Fruit fly (Drosophila melanogaster): ENCODE measurements around the gene tos.

Gene tos

DNA sequence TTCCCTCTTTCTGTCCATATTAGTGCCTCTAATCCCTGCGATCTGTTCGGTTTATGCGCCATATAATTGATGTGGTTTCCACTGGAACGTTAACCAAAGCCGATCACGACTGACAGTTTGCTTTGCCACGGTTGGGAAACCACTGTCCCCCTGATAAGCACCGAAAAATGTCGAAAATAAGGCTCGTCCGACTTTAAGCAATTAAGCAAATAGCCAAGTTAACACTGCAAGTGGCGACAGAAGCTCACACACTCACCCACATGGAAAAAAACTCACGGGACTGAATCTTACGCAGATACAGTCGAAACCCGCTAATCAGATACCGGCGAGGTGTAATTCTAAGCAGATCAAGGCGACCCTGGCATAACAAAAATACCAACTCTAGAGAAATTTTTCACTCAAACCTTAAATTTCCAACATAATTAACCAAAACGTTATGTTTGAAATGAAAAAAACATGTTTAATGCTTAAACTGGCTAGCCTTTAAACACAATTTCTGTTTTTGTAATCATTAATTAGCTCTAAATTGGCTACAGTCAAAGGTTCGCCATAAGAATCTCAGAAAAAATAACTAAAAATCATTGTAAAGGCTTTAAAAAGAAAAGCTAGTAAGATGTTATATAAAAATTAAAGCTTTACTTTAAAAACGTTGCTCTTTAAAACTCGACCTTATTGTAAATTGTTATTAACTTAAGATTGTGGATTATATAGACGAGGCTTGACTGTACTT lies 3.8 kb downstream of the tos start (continued):
- TF ChIP-seq CG18476 (GFP tag; optimal IDR thresholded peaks at IDR 0.05) = no peak
- TF ChIP-seq wek (GFP tag; optimal IDR thresholded peaks at IDR 0.05) = no peak
- TF ChIP-seq CG12219 (GFP tag; optimal IDR thresholded peaks at IDR 0.05) = no peak
- TF ChIP-seq pfk (GFP tag; optimal IDR thresholded peaks at IDR 0.05) = no peak
- no peak for TF ChIP-seq ken (GFP tag; IDR thresholded peaks at IDR 0.05)
- no peak for TF ChIP-seq CG9876 (GFP tag; optimal IDR thresholded peaks at IDR 0.05)
- TF ChIP-seq CG12299 (tag; optimal IDR thresholded peaks at IDR 0.05) = no peak
- peak; percentile 50; the same call in 2 of the 3 replicates for TF ChIP-seq row (GFP tag; IDR thresholded peaks at IDR 0.05)
- no peak for TF ChIP-seq chinmo (GFP tag; IDR thresholded peaks at IDR 0.05; ENCODE audit: partially characterized antibody)
- TF ChIP-seq repo (GFP tag; optimal IDR thresholded peaks at IDR 0.05) = no peak
- TF ChIP-seq Optix (GFP tag; IDR thresholded peaks at IDR 0.05) = no peak
- TF ChIP-seq CG13296 (GFP tag; optimal IDR thresholded peaks at IDR 0.05) = no peak
- TF ChIP-seq CG8290 (GFP tag; optimal IDR thresholded peaks at IDR 0.05) = no peak
- TF ChIP-seq CG8290 (tag; optimal IDR thresholded peaks at IDR 0.05) = no peak
- no peak for TF ChIP-seq psq (GFP tag; optimal IDR thresholded peaks at IDR 0.05)
- peak; percentile 15 for TF ChIP-seq Chrac-16 (GFP tag; optimal IDR thresholded peaks at IDR 0.05)
- no peak for TF ChIP-seq Adf1 (GFP tag; IDR thresholded peaks at IDR 0.05)
- no peak for TF ChIP-seq CG15269 (tag; optimal IDR thresholded peaks at IDR 0.05)
- no peak for TF ChIP-seq gcm2 (GFP tag; optimal IDR thresholded peaks at IDR 0.05)
- no peak for TF ChIP-seq Hr3 (GFP tag; optimal IDR thresholded peaks at IDR 0.05)
- no peak for TF ChIP-seq CG1647 (GFP tag; optimal IDR thresholded peaks at IDR 0.05)
- TF ChIP-seq Hr51 (GFP tag; optimal IDR thresholded peaks at IDR 0.05) = no peak
- TF ChIP-seq NK7.1 (GFP tag; optimal IDR thresholded peaks at IDR 0.05) = no peak
- TF ChIP-seq da (GFP tag; optimal IDR thresholded peaks at IDR 0.05) = no peak
- no peak for TF ChIP-seq pb (GFP tag; optimal IDR thresholded peaks at IDR 0.05)
- TF ChIP-seq CG14667 (GFP tag; IDR thresholded peaks at IDR 0.05) = no peak
- peak; percentile 12 for TF ChIP-seq CG4328 (GFP tag; optimal IDR thresholded peaks at IDR 0.05)
- TF ChIP-seq CG10654 (GFP tag; optimal IDR thresholded peaks at IDR 0.05) = no peak
- no peak for TF ChIP-seq org-1 (GFP tag; optimal IDR thresholded peaks at IDR 0.05)
- TF ChIP-seq salm (tag; optimal IDR thresholded peaks at IDR 0.05) = no peak

- TF ChIP-seq BtbVII (GFP tag; optimal IDR thresholded peaks at IDR 0.05) (peak; percentile 88), danr (GFP tag; IDR thresholded peaks at IDR 0.05) (peak; percentile 74), CG14441 (GFP tag; IDR thresholded peaks at IDR 0.05) (peak; percentile 62), Ets65A (GFP tag) (no peak), CG3995 (GFP tag; optimal IDR thresholded peaks at IDR 0.05) (peak; percentile 10), CG3847 (GFP tag; IDR thresholded peaks at IDR 0.05) (peak; percentile 28; the same call in 1 of the 2 replicates), CG42726 (GFP tag; IDR thresholded peaks at IDR 0.05; ENCODE audit: partially characterized antibody) (no peak), Ptx1 (GFP tag; IDR thresholded peaks at IDR 0.05) (no peak), CG1602 (GFP tag; optimal IDR thresholded peaks at IDR 0.05) (peak; percentile 29), CG2712 (tag; optimal IDR thresholded peaks at IDR 0.05) (peak; percentile 45), otp (GFP tag; IDR thresholded peaks at IDR 0.05) (peak; percentile 88; the same call in 2 of the 3 replicates), lov (optimal IDR thresholded peaks at IDR 0.05) (no peak), lov (GFP tag; IDR thresholded peaks at IDR 0.05) (0 out of 3 replicates have a peak, but pooled peaks have one; percentile 50), croc (GFP tag; conservative IDR thresholded peaks at IDR 0.05) (no peak), CG7963 (GFP tag; IDR thresholded peaks at IDR 0.05; ENCODE audit: partially characterized antibody) (no peak), CG6791 (GFP tag; IDR thresholded peaks at IDR 0.05; ENCODE audit: partially characterized antibody) (no peak), CG10431 (GFP tag; optimal IDR thresholded peaks at IDR 0.05) (peak; percentile 82), CG7357 (GFP tag; IDR thresholded peaks at IDR 0.05) (no peak), CG9609 (GFP tag; optimal IDR thresholded peaks at IDR 0.05) (peak; percentile 71), CG2120 (GFP tag; optimal IDR thresholded peaks at IDR 0.05) (peak; percentile 71)
These were observed 4.7 kb downstream of the tos start, which contains the start of the genes Mst36Fa and CG31751 for dm6 chr2L:18676948-18677820. Gene Mst36Fa (minus strand): TSS chr2L:18676998. Gene CG31751 (plus strand): TSS chr2L:18677221.

All from whole organism, embryonic.